Fruit fly (Drosophila melanogaster) whole organism, embryonic: ENCODE data around the gene EMC6.

Experiments
- Adf1 ChIP-seq: fragments of 200-800 bp; sonication (Bioruptor generic); IDR thresholded peaks from 2 replicates; pipeline ENCODE4 v1.3.6; 2022; ENCODE audit warnings: missing biosample characterization, missing genetic modification characterization
- Atf6 ChIP-seq: fragments of 200-800 bp; sonication (Bioruptor generic); IDR thresholded peaks from 2 replicates; pipeline ENCODE4 v1.3.6; 2022; ENCODE audit warnings: missing biosample characterization, missing genetic modification characterization
- Awh ChIP-seq: fragments of 200-800 bp; sonication (Bioruptor generic); IDR thresholded peaks from 2 replicates; pipeline ENCODE4, ENCODE4 v1.3.6; 2022; ENCODE audit warnings: missing biosample characterization, missing genetic modification characterization
- CG11696 ChIP-seq: fragments of 200-800 bp; sonication (Bioruptor generic); IDR thresholded peaks from 2 replicates; pipeline ENCODE4 v1.3.6; 2022; ENCODE audit warnings: missing biosample characterization, missing genetic modification characterization
- CG12071 ChIP-seq: fragments of 200-800 bp; sonication (Bioruptor generic); optimal IDR thresholded peaks from 3 replicates; lab custom pipeline; 2018; ENCODE audit warnings: missing biosample characterization, mild to moderate bottlenecking, missing genetic modification characterization
- CG12942 ChIP-seq: fragments of 200-800 bp; sonication (Bioruptor generic); optimal IDR thresholded peaks from 3 replicates; lab custom pipeline; 2016; ENCODE audit warnings: missing biosample characterization, missing genetic modification characterization
- CG1529 ChIP-seq: fragments of 200-800 bp; sonication (Bioruptor generic); optimal IDR thresholded peaks from 3 replicates; lab custom pipeline; 2018; ENCODE audit warnings: missing biosample characterization, missing genetic modification characterization
- CG16779 ChIP-seq: fragments of 200-800 bp; sonication (Bioruptor generic); IDR thresholded peaks from 2 replicates; pipeline ENCODE4 v1.3.6; 2022; ENCODE audit warnings: missing biosample characterization, missing genetic modification characterization
- CG17328 ChIP-seq: fragments of 200-800 bp; sonication (Bioruptor generic); IDR thresholded peaks from 2 replicates; pipeline ENCODE4 v1.3.6; 2022; ENCODE audit warnings: missing biosample characterization, missing genetic modification characterization
- CG17361 ChIP-seq: fragments of 200-800 bp; sonication (Bioruptor generic); IDR thresholded peaks from 3 replicates; pipeline ENCODE4 v1.3.6; 2022; ENCODE audit warnings: missing biosample characterization, missing genetic modification characterization
- CG17612 ChIP-seq: fragments of 200-800 bp; sonication (Bioruptor generic); IDR thresholded peaks from 2 replicates; pipeline ENCODE4 v1.3.6; 2022; ENCODE audit warnings: missing biosample characterization, missing genetic modification characterization
- CG17829 ChIP-seq: fragments of 200-800 bp; optimal IDR thresholded peaks from 2 replicates; lab custom pipeline; 2019; ENCODE audit warnings: missing biosample characterization, mild to moderate bottlenecking, missing genetic modification characterization, moderate library complexity
- CG17912 ChIP-seq: fragments of 200-800 bp; sonication (Bioruptor generic); optimal IDR thresholded peaks from 2 replicates; lab custom pipeline; 2018; ENCODE audit warnings: missing biosample characterization, mild to moderate bottlenecking, missing genetic modification characterization
- CG30403 ChIP-seq: fragments of 200-800 bp; sonication (Bioruptor generic); optimal IDR thresholded peaks from 3 replicates; lab custom pipeline; 2016; ENCODE audit warnings: missing biosample characterization, missing genetic modification characterization
- CG32532 ChIP-seq: fragments of 200-800 bp; sonication (Bioruptor generic); IDR thresholded peaks from 2 replicates; pipeline ENCODE4 v1.3.6; 2022; ENCODE audit warnings: missing biosample characterization, missing genetic modification characterization
- CG42726 ChIP-seq: fragments of 200-800 bp; sonication (Bioruptor generic); IDR thresholded peaks from 2 replicates; pipeline ENCODE4 v1.3.6; 2022; ENCODE audit warnings: missing biosample characterization, missing genetic modification characterization; ENCODE audit not compliant: partially characterized antibody
- CG4617 ChIP-seq: fragments of 200-800 bp; sonication (Bioruptor generic); optimal IDR thresholded peaks from 3 replicates; lab custom pipeline; 2016; ENCODE audit warnings: missing biosample characterization, missing genetic modification characterization, borderline replicate concordance
- CG6175 ChIP-seq: fragments of 200-800 bp; sonication (Bioruptor generic); IDR thresholded peaks from 3 replicates; pipeline ENCODE4 v1.3.6; 2022; ENCODE audit warnings: missing biosample characterization, missing genetic modification characterization
- CG6272 ChIP-seq: fragments of 200-800 bp; sonication (Bioruptor generic); IDR thresholded peaks from 2 replicates; pipeline ENCODE4 v1.3.6; 2022; ENCODE audit warnings: missing biosample characterization, missing genetic modification characterization
- CG7786 ChIP-seq: fragments of 200-800 bp; sonication (Bioruptor generic); optimal IDR thresholded peaks from 2 replicates; lab custom pipeline; 2016; ENCODE audit warnings: missing biosample characterization, missing genetic modification characterization
- CG7928 ChIP-seq: fragments of 200-800 bp; sonication (Bioruptor generic); optimal IDR thresholded peaks from 2 replicates; lab custom pipeline; 2017; ENCODE audit warnings: missing biosample characterization, mild to moderate bottlenecking, missing genetic modification characterization
- CG9437 ChIP-seq: fragments of 200-800 bp; sonication (Bioruptor generic); optimal IDR thresholded peaks from 2 replicates; lab custom pipeline; 2018; ENCODE audit warnings: missing biosample characterization, mild to moderate bottlenecking, missing genetic modification characterization
- D19A ChIP-seq: fragments of 200-800 bp; optimal IDR thresholded peaks from 3 replicates; lab custom pipeline; 2019; ENCODE audit warnings: missing biosample characterization, mild to moderate bottlenecking, missing genetic modification characterization, moderate library complexity
- Drgx ChIP-seq: fragments of 200-800 bp; sonication (Bioruptor generic); IDR thresholded peaks from 2 replicates; pipeline ENCODE4 v1.3.6; 2022; ENCODE audit warnings: missing biosample characterization, missing genetic modification characterization
- H15 ChIP-seq: fragments of 200-800 bp; sonication (Bioruptor generic); IDR thresholded peaks from 3 replicates; pipeline ENCODE4 v1.3.6; 2022; ENCODE audit warnings: missing biosample characterization, missing genetic modification characterization
- HmgZ ChIP-seq: fragments of 200-800 bp; sonication (Bioruptor generic); optimal IDR thresholded peaks from 2 replicates; lab custom pipeline; 2018; ENCODE audit warnings: missing biosample characterization, mild to moderate bottlenecking, missing genetic modification characterization
- Kr ChIP-seq: fragments of 200-800 bp; sonication (Bioruptor generic); optimal IDR thresholded peaks from 2 replicates; lab custom pipeline; 2017; ENCODE audit warnings: missing biosample characterization, mild to moderate bottlenecking, missing genetic modification characterization
- MBD-R2 ChIP-seq: fragments of 200-800 bp; sonication (Bioruptor generic); IDR thresholded peaks from 2 replicates; pipeline ENCODE4 v1.3.6; 2022; ENCODE audit warnings: missing biosample characterization, missing genetic modification characterization
- MESR4 ChIP-seq: fragments of 200-800 bp; sonication (Bioruptor generic); optimal IDR thresholded peaks from 2 replicates; lab custom pipeline; 2018; ENCODE audit warnings: missing biosample characterization, mild to moderate bottlenecking, missing genetic modification characterization, moderate library complexity
- Myb ChIP-seq: fragments of 200-800 bp; sonication (Bioruptor generic); optimal IDR thresholded peaks from 2 replicates; lab custom pipeline; 2016; ENCODE audit warnings: missing biosample characterization, missing genetic modification characterization
- Pdp1 ChIP-seq, 2 experiments: fragments of 200-800 bp; sonication (Bioruptor generic); optimal IDR thresholded peaks; 3 replicates each; lab custom pipeline; 2016; ENCODE audit warnings: missing biosample characterization in 2 of 2, missing genetic modification characterization in 2 of 2, mild to moderate bottlenecking in 1 of 2, moderate library complexity in 1 of 2
- TFAM ChIP-seq: fragments of 200-800 bp; sonication (Bioruptor generic); optimal IDR thresholded peaks from 2 replicates; lab custom pipeline; 2017; ENCODE audit warnings: missing biosample characterization, missing genetic modification characterization, inconsistent platforms
- Vsx1 ChIP-seq: fragments of 200-800 bp; sonication (Bioruptor generic); optimal IDR thresholded peaks from 2 replicates; lab custom pipeline; 2017; ENCODE audit warnings: missing biosample characterization, mild to moderate bottlenecking, missing genetic modification characterization, missing genetic modification reagents
- ase ChIP-seq: fragments of 200-800 bp; sonication (Bioruptor generic); IDR thresholded peaks from 3 replicates; pipeline ENCODE4 v1.3.6; 2022; ENCODE audit warnings: missing biosample characterization, missing genetic modification characterization
- bcd ChIP-seq: fragments of 200-800 bp; sonication (Bioruptor generic); optimal IDR thresholded peaks from 2 replicates; lab custom pipeline; 2017; ENCODE audit warnings: missing biosample characterization, mild to moderate bottlenecking, missing genetic modification characterization
- bigmax ChIP-seq: fragments of 200-800 bp; sonication (Bioruptor generic); optimal IDR thresholded peaks from 2 replicates; lab custom pipeline; 2018; ENCODE audit warnings: missing biosample characterization, mild to moderate bottlenecking, missing genetic modification characterization
- cad ChIP-seq: fragments of >200 bp; optimal IDR thresholded peaks from 2 replicates; lab custom pipeline; 2017; ENCODE audit warnings: missing biosample characterization, missing genetic modification characterization
- da ChIP-seq: fragments of 200-800 bp; sonication (Bioruptor generic); optimal IDR thresholded peaks from 2 replicates; lab custom pipeline; 2016; ENCODE audit warnings: missing biosample characterization, missing genetic modification characterization
- dimm ChIP-seq: fragments of 200-800 bp; sonication (Bioruptor generic); IDR thresholded peaks from 2 replicates; pipeline ENCODE4 v1.3.6; 2022; ENCODE audit warnings: missing biosample characterization, missing genetic modification characterization
- exex ChIP-seq: fragments of 200-800 bp; sonication (Bioruptor generic); optimal IDR thresholded peaks from 4 replicates; lab custom pipeline; 2018; ENCODE audit warnings: missing biosample characterization, mild to moderate bottlenecking, missing genetic modification characterization, moderate library complexity
- gcm2 ChIP-seq: fragments of 200-800 bp; sonication (Bioruptor generic); optimal IDR thresholded peaks from 2 replicates; lab custom pipeline; 2016; ENCODE audit warnings: missing biosample characterization, missing genetic modification characterization
- hb ChIP-seq: fragments of 200-800 bp; sonication (Bioruptor generic); IDR thresholded peaks from 3 replicates; pipeline ENCODE4 v1.3.6; 2022; ENCODE audit warnings: missing biosample characterization, missing genetic modification characterization; ENCODE audit not compliant: partially characterized antibody
- ken ChIP-seq: fragments of 200-800 bp; sonication (Bioruptor generic); IDR thresholded peaks from 3 replicates; pipeline ENCODE4 v1.3.6; 2022; ENCODE audit warnings: missing biosample characterization, missing genetic modification characterization
- odd ChIP-seq: fragments of 200-800 bp; sonication (Bioruptor generic); optimal IDR thresholded peaks from 2 replicates; lab custom pipeline; 2017; ENCODE audit warnings: missing biosample characterization, mild to moderate bottlenecking, missing genetic modification characterization
- pita ChIP-seq: fragments of 200-800 bp; sonication (Bioruptor generic); optimal IDR thresholded peaks from 2 replicates; lab custom pipeline; 2017; ENCODE audit warnings: missing biosample characterization, mild to moderate bottlenecking, missing genetic modification characterization
- run ChIP-seq: fragments of 200-800 bp; sonication (Bioruptor generic); optimal IDR thresholded peaks from 3 replicates; lab custom pipeline; 2018; ENCODE audit warnings: missing biosample characterization, mild to moderate bottlenecking, missing genetic modification characterization
- salm ChIP-seq: fragments of 200-800 bp; sonication (Bioruptor generic); optimal IDR thresholded peaks from 2 replicates; lab custom pipeline; 2018; ENCODE audit warnings: missing biosample characterization, mild to moderate bottlenecking, missing genetic modification characterization
- tna ChIP-seq: fragments of 200-800 bp; sonication (Bioruptor generic); IDR thresholded peaks from 2 replicates; pipeline ENCODE4 v1.3.6; 2022; ENCODE audit warnings: missing biosample characterization, missing genetic modification characterization; ENCODE audit not compliant: partially characterized antibody
- vvl ChIP-seq: fragments of 200-800 bp; sonication (Bioruptor generic); IDR thresholded peaks from 2 replicates; pipeline ENCODE4 v1.3.6; 2022; ENCODE audit warnings: missing biosample characterization, missing genetic modification characterization
- yki ChIP-seq: fragments of >200 bp; optimal IDR thresholded peaks from 3 replicates; lab custom pipeline; 2018

The EMC6 gene

DNA sequence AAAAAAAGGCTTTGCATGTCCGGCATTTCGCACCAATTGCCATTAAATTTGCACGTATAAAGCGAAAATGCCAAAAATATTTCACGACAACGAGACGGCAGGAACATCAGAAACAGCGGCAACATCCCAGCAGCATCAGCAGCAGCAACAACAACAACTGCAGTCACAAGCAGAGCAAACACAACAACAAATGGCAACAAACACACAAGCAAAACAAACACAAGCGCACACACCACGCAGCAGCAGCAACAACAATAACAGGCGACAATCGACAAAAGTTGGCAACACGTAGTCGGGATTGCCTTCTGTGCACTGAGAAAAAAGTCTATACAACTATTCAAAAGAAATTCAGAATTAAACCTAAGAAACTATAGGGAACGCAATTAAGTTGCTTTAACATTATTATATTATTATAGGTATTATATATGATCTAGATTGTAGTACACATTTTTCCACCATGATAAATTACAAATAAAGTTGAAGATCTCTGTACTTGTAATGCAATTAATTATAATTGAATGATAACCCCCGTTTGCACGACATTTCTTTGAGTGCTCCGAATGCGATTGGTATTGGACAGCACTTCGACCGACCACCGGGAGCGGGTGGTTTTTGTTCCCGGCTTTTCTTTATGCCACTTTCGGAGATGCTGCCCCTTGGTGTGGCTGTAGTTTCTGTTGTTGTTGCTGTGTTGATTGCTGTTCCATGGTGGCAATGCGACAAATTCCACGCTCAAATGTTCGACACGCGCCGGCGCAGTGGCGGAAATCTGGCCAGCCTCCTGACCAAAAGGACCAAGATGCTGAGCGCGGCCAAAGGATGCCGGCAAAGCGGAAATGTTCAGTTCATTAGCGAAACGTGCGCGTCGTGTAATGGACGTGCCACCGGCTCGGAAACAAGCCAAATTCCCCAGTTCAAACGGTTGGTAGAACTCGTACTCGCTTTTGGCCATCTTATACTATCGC, 41.0 kb downstream of the EMC6 start, which contains the start of gene tnc (continued):
- TF ChIP-seq odd (GFP tag; lab: Kevin White, UChicago) (peak; percentile 4), gcm2 (GFP tag; lab: Kevin White, UChicago) (no peak), CG7786 (GFP tag; lab: Kevin White, UChicago) (no peak), da (GFP tag; lab: Kevin White, UChicago) (no peak), MESR4 (no peak), cad (GFP tag; lab: Kevin White, UChicago) (no peak), CG4617 (no peak), exex (tag; lab: Kevin White, UChicago) (peak; percentile 2), CG42726 (GFP tag; lab: Robert Waterston, UW) (no peak), yki (lab: Kevin White, UChicago) (no peak), CG7928 (GFP tag; lab: Kevin White, UChicago) (no peak), TFAM (GFP tag; lab: Kevin White, UChicago) (no peak), CG6175 (GFP tag; lab: Robert Waterston, UW) (no peak), salm (tag; lab: Kevin White, UChicago) (no peak), CG17829 (tag; lab: Kevin White, UChicago) (peak; percentile 62), ken (no peak), CG32532 (GFP tag; lab: Robert Waterston, UW) (peak; percentile 21; the same call in 1 of the 2 replicates), run (tag; lab: Kevin White, UChicago) (no peak), CG6272 (no peak), pita (GFP tag; lab: Kevin White, UChicago) (no peak), bcd (GFP tag; lab: Kevin White, UChicago) (peak; percentile 58), Vsx1 (GFP tag; lab: Kevin White, UChicago) (no peak), hb (no peak), CG17612 (no peak), CG1529 (peak; percentile 31), MBD-R2 (GFP tag; lab: Robert Waterston, UW) (no peak), Awh (GFP tag; lab: Robert Waterston, UW) (no peak), Pdp1 (GFP tag; optimal IDR thresholded peaks at IDR 0.05; lab: Kevin White, UChicago) (no peak), CG16779 (GFP tag; lab: Robert Waterston, UW) (no peak), H15 (no peak), ase (GFP tag; lab: Robert Waterston, UW) (no peak), CG9437 (GFP tag; lab: Kevin White, UChicago) (peak; percentile 27), Adf1 (no peak), CG12071 (no peak), Myb (GFP tag; lab: Kevin White, UChicago) (no peak), CG17361 (peak; percentile 75), CG30403 (peak; percentile 58), Drgx (GFP tag; lab: Robert Waterston, UW) (peak; percentile 76), tna (GFP tag; lab: Robert Waterston, UW) (no peak), vvl (GFP tag; lab: Robert Waterston, UW) (no peak), dimm (GFP tag; lab: Robert Waterston, UW) (no peak), CG17912 (GFP tag; lab: Kevin White, UChicago) (no peak), CG11696 (GFP tag; lab: Robert Waterston, UW) (no peak), bigmax (GFP tag; lab: Kevin White, UChicago) (no peak), CG17328 (no peak), Atf6 (0 out of 2 replicates have a peak, but pooled peaks have one; percentile 11), Kr (GFP tag; lab: Kevin White, UChicago) (no peak), HmgZ (tag; lab: Kevin White, UChicago) (peak; percentile 14), CG12942 (GFP tag; lab: Kevin White, UChicago) (peak; percentile 16), D19A (tag; lab: Kevin White, UChicago) (no peak)
